Worm (Caenorhabditis elegans) whole organism, mixed stage, embryonic: Measurements from ENCODE around the gene fbxb-20.

ENCODE experiments used
- bed-3 ChIP-seq: fragments of 200-800 bp; sonication (Bioruptor generic); optimal IDR thresholded peaks from 3 replicates; lab custom pipeline; 2018; ENCODE audit warnings: mild to moderate bottlenecking, missing genetic modification characterization, moderate library complexity, missing compliant biosample characterization
- blmp-1 ChIP-seq: fragments of 150-350 bp; optimal IDR thresholded peaks from 2 replicates; lab custom pipeline; 2014; ENCODE audit warnings: missing biosample characterization, missing genetic modification characterization
- elt-3 ChIP-seq: fragments of 150-350 bp; optimal IDR thresholded peaks from 2 replicates; lab custom pipeline; 2014; ENCODE audit warnings: missing biosample characterization, missing genetic modification characterization
- lin-13 ChIP-seq: fragments of 150-350 bp; optimal IDR thresholded peaks from 2 replicates; lab custom pipeline; 2014; ENCODE audit warnings: missing biosample characterization, missing genetic modification characterization
- lsy-2 ChIP-seq: fragments of 150-350 bp; optimal IDR thresholded peaks from 2 replicates; lab custom pipeline; 2014; ENCODE audit warnings: missing biosample characterization, missing genetic modification characterization
- mep-1 ChIP-seq: fragments of 150-350 bp; optimal IDR thresholded peaks from 2 replicates; lab custom pipeline; 2017; ENCODE audit warnings: missing biosample characterization, missing genetic modification reagents, missing genetic modification characterization, inconsistent platforms
- mls-2 ChIP-seq: sonication (generic microtip); optimal IDR thresholded peaks from 2 replicates; lab custom pipeline; 2016; ENCODE audit warnings: mild to moderate bottlenecking, missing genetic modification characterization, moderate library complexity, missing compliant biosample characterization
- nhr-12 ChIP-seq: fragments of 150-350 bp; optimal IDR thresholded peaks from 2 replicates; lab custom pipeline; 2014; ENCODE audit warnings: missing biosample characterization, missing genetic modification characterization
- nhr-237 ChIP-seq: fragments of 150-350 bp; optimal IDR thresholded peaks from 2 replicates; lab custom pipeline; 2014; ENCODE audit warnings: missing biosample characterization, missing genetic modification characterization
- nhr-28 ChIP-seq: fragments of 150-350 bp; optimal IDR thresholded peaks from 2 replicates; lab custom pipeline; 2014; ENCODE audit warnings: missing biosample characterization, missing genetic modification characterization
- snpc-4 ChIP-seq: fragments of 150-350 bp; optimal IDR thresholded peaks from 2 replicates; lab custom pipeline; 2014; ENCODE audit warnings: missing biosample characterization, missing genetic modification characterization
- sptf-1 ChIP-seq: sonication (generic microtip); optimal IDR thresholded peaks from 2 replicates; lab custom pipeline; 2017; ENCODE audit warnings: mild to moderate bottlenecking, missing genetic modification characterization, moderate library complexity, missing compliant biosample characterization
- unc-62 ChIP-seq: fragments of 150-350 bp; optimal IDR thresholded peaks from 2 replicates; lab custom pipeline; 2014; ENCODE audit warnings: missing biosample characterization, missing genetic modification reagents, missing genetic modification characterization
- ztf-11 ChIP-seq: fragments of 150-350 bp; optimal IDR thresholded peaks from 2 replicates; lab custom pipeline; 2014; ENCODE audit warnings: missing biosample characterization, missing genetic modification characterization

DNA sequence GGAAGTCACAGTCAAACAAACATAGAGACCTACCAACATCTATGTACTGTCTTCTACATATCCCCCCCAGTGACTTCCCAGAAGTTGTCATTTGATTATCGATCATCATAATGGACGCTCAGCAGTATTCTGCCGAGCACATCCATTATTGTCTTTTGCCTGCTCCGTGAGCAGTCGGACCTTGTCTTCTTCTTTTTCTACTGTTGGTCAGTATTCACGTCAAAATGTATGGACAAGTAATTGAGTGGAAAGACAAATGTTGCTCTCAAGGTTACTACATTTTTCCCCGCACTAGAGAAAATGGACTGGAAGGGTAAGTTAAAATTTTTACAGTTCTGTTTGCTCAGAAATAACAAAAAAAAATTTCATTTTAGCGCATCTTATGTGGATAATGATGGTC is 4.5 kb upstream of the fbxb-20 start, which contains the start of gene btb-12:
- TF ChIP-seq sptf-1 (no peak), blmp-1 (tag; lab: Kevin White, UChicago) (no peak), unc-62 (no peak), mep-1 (tag; lab: Kevin White, UChicago) (no peak), snpc-4 (no peak), elt-3 (tag; lab: Kevin White, UChicago) (no peak), mls-2 (no peak), bed-3 (GFP tag; lab: Kevin White, UChicago) (no peak), ztf-11 (tag; lab: Kevin White, UChicago) (no peak), nhr-12 (tag; lab: Kevin White, UChicago) (no peak), lsy-2 (tag; lab: Kevin White, UChicago) (no peak), nhr-237 (tag; lab: Kevin White, UChicago) (no peak), nhr-28 (tag; lab: Kevin White, UChicago) (no peak), lin-13 (tag; lab: Kevin White, UChicago) (no peak)
